Fruit fly (Drosophila melanogaster) whole organism: ENCODE data around the gene CG31792.

Experiments used
- Dll ChIP-seq: fragments of >200 bp; optimal IDR thresholded peaks from 2 replicates; lab custom pipeline; 2017
- psq ChIP-seq: fragments of >200 bp; optimal IDR thresholded peaks from 2 replicates; lab custom pipeline; 2017

DNA sequence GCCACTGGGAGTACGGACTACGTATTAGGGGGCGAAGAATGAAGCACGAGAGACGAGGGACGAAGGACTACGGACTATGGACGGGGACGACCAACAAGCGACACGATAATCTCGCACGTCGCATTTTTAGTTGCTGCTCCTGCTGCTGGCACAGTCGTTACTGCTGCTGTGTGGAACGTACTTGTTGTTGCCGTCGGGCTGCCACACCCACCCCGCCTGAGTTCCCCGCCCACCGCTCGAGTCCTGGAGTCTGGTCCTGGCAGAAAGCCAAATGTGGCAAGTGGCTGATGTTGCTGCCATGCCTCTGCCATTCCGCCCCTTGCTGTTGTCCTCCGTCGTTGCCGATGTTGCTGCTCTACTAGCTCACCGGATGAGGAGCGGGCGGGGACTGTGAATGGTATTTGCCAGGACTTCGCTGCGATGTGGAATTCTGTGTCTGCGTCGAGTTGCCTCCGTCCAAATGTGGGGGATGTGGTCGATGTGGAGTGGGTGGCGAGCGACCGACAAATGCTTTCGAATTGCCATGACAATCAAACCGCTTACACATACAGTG lies 15.6 kb downstream of the CG31792 start:
- no peak for TF ChIP-seq psq
- no peak for TF ChIP-seq Dll (lab: Kevin White, UChicago)
